Fruit fly (Drosophila melanogaster) whole organism, embryonic: Measurements from ENCODE around the gene CG15390.
A peak's percentile ranks its signal among the peaks of the same experiment; 100 is the strongest.

Experiments
- B-H1 ChIP-seq: fragments of 200-800 bp; sonication (Bioruptor generic); IDR thresholded peaks from 3 replicates; pipeline ENCODE4 v1.3.6; 2022; ENCODE audit warnings: missing biosample characterization, missing genetic modification characterization
- CG10209 ChIP-seq: fragments of 200-800 bp; sonication (Bioruptor generic); optimal IDR thresholded peaks from 3 replicates; lab custom pipeline; 2017; ENCODE audit warnings: missing biosample characterization, mild to moderate bottlenecking, missing genetic modification characterization, missing genetic modification reagents
- CG11085 ChIP-seq: fragments of 200-800 bp; sonication (Bioruptor generic); IDR thresholded peaks from 2 replicates; pipeline ENCODE4 v1.3.6; 2022; ENCODE audit warnings: missing biosample characterization, missing genetic modification characterization
- CG12299 ChIP-seq: fragments of 200-800 bp; sonication (Bioruptor generic); optimal IDR thresholded peaks from 2 replicates; lab custom pipeline; 2018; ENCODE audit warnings: missing biosample characterization, mild to moderate bottlenecking, missing genetic modification characterization
- CG12391 ChIP-seq: fragments of 200-800 bp; sonication (Bioruptor generic); optimal IDR thresholded peaks from 3 replicates; lab custom pipeline; 2018; ENCODE audit warnings: missing biosample characterization, mild to moderate bottlenecking, missing genetic modification characterization, moderate library complexity
- CG13123 ChIP-seq: fragments of 200-800 bp; sonication (Bioruptor generic); optimal IDR thresholded peaks from 2 replicates; lab custom pipeline; 2016; ENCODE audit warnings: missing biosample characterization, missing genetic modification characterization
- CG13624 ChIP-seq: fragments of 200-800 bp; sonication (Bioruptor generic); optimal IDR thresholded peaks from 2 replicates; lab custom pipeline; 2016; ENCODE audit warnings: missing biosample characterization, missing genetic modification characterization
- CG1647 ChIP-seq: fragments of 200-800 bp; sonication (Bioruptor generic); optimal IDR thresholded peaks from 3 replicates; lab custom pipeline; 2016; ENCODE audit warnings: missing biosample characterization, missing genetic modification characterization
- CG30431 ChIP-seq: fragments of 200-800 bp; sonication (Bioruptor generic); optimal IDR thresholded peaks from 2 replicates; lab custom pipeline; 2017; ENCODE audit warnings: missing biosample characterization, missing genetic modification characterization
- CG31224 ChIP-seq: fragments of 200-800 bp; sonication (Bioruptor generic); IDR thresholded peaks from 2 replicates; pipeline ENCODE4 v1.3.6; 2022; ENCODE audit warnings: missing biosample characterization, missing genetic modification characterization
- CG3838 ChIP-seq: fragments of 200-800 bp; sonication (Bioruptor generic); optimal IDR thresholded peaks from 3 replicates; lab custom pipeline; 2016; ENCODE audit warnings: missing biosample characterization, missing genetic modification characterization
- CG4328 ChIP-seq: fragments of 200-800 bp; sonication (Bioruptor generic); optimal IDR thresholded peaks from 3 replicates; lab custom pipeline; 2017; ENCODE audit warnings: missing biosample characterization, missing genetic modification reagents, missing genetic modification characterization
- CG4360 ChIP-seq: fragments of 200-800 bp; sonication (Bioruptor generic); IDR thresholded peaks from 2 replicates; pipeline ENCODE4 v1.3.6; 2022; ENCODE audit warnings: missing biosample characterization, missing genetic modification characterization
- CG5180 ChIP-seq: fragments of 200-800 bp; sonication (Bioruptor generic); optimal IDR thresholded peaks from 3 replicates; lab custom pipeline; 2017; ENCODE audit warnings: missing biosample characterization, missing genetic modification characterization, mild to moderate bottlenecking, moderate library complexity, missing genetic modification reagents
- CG5953 ChIP-seq: fragments of 200-800 bp; sonication (Bioruptor generic); IDR thresholded peaks from 2 replicates; pipeline ENCODE4 v1.3.6; 2022; ENCODE audit warnings: missing biosample characterization, missing genetic modification characterization
- CG7357 ChIP-seq: fragments of 200-800 bp; sonication (Bioruptor generic); IDR thresholded peaks from 3 replicates; pipeline ENCODE4 v1.3.6; 2022; ENCODE audit warnings: missing biosample characterization, missing genetic modification characterization
- CG7745 ChIP-seq: fragments of 200-800 bp; sonication (Bioruptor generic); optimal IDR thresholded peaks from 2 replicates; lab custom pipeline; 2018; ENCODE audit warnings: missing biosample characterization, mild to moderate bottlenecking, missing genetic modification characterization, moderate library complexity
- CG7928 ChIP-seq: fragments of 200-800 bp; sonication (Bioruptor generic); optimal IDR thresholded peaks from 2 replicates; lab custom pipeline; 2017; ENCODE audit warnings: missing biosample characterization, mild to moderate bottlenecking, missing genetic modification characterization
- CG9215 ChIP-seq: fragments of 200-800 bp; sonication (Bioruptor generic); IDR thresholded peaks from 2 replicates; pipeline ENCODE4 v1.3.6; 2022; ENCODE audit warnings: missing biosample characterization, missing genetic modification characterization
- CG9437 ChIP-seq: fragments of 200-800 bp; sonication (Bioruptor generic); optimal IDR thresholded peaks from 2 replicates; lab custom pipeline; 2018; ENCODE audit warnings: missing biosample characterization, mild to moderate bottlenecking, missing genetic modification characterization
- D ChIP-seq, 2 experiments: fragments of 200-800 bp in 1 of 2; fragments of >200 bp in 1 of 2; sonication (Bioruptor generic) in 1 of 2; optimal IDR thresholded peaks; 2 replicates in 1 of 2; 3 replicates in 1 of 2; lab custom pipeline; 2017; ENCODE audit warnings: mild to moderate bottlenecking in 1 of 2, missing biosample characterization in 1 of 2, missing genetic modification characterization in 1 of 2, missing genetic modification reagents in 1 of 2
- Dip3 ChIP-seq: fragments of 200-800 bp; sonication (Bioruptor generic); optimal IDR thresholded peaks from 3 replicates; lab custom pipeline; 2016; ENCODE audit warnings: missing biosample characterization, missing genetic modification characterization
- E2f1 ChIP-seq: fragments of 200-800 bp; sonication (Bioruptor generic); IDR thresholded peaks from 2 replicates; pipeline ENCODE4 v1.3.6; 2022; ENCODE audit warnings: missing biosample characterization, missing genetic modification characterization
- Eip74EF ChIP-seq, 2 experiments: fragments of 200-800 bp in 1 of 2; fragments of >200 bp in 1 of 2; sonication (Bioruptor generic) in 1 of 2; optimal IDR thresholded peaks; 2 replicates each; lab custom pipeline; 2017 to 2019; ENCODE audit warnings: missing biosample characterization in 2 of 2, missing genetic modification characterization in 2 of 2, mild to moderate bottlenecking in 1 of 2, moderate library complexity in 1 of 2
- Hmx ChIP-seq: fragments of 200-800 bp; sonication (Bioruptor generic); optimal IDR thresholded peaks from 2 replicates; lab custom pipeline; 2016; ENCODE audit warnings: missing biosample characterization, missing genetic modification characterization
- Hr39 ChIP-seq: fragments of >200 bp; optimal IDR thresholded peaks from 2 replicates; lab custom pipeline; 2017
- Lhr ChIP-seq: fragments of 200-800 bp; sonication (Bioruptor generic); optimal IDR thresholded peaks from 3 replicates; lab custom pipeline; 2017; ENCODE audit warnings: mild to moderate bottlenecking, missing biosample characterization, missing genetic modification reagents, missing genetic modification characterization
- Mrtf ChIP-seq: fragments of 200-800 bp; sonication (Bioruptor generic); IDR thresholded peaks from 3 replicates; pipeline ENCODE4 v1.3.6; 2022; ENCODE audit warnings: missing biosample characterization, missing genetic modification characterization
- Poxn ChIP-seq: fragments of 200-800 bp; sonication (Bioruptor generic); IDR thresholded peaks from 2 replicates; pipeline ENCODE4 v1.3.6; 2022; ENCODE audit warnings: missing biosample characterization, missing genetic modification characterization
- Stat92E ChIP-seq, 3 experiments: fragments of >200 bp in 2 of 3; fragments of 200-800 bp in 1 of 3; sonication (Bioruptor generic) in 1 of 3; optimal IDR thresholded peaks; 2 replicates each; lab custom pipeline; 2017 to 2019; ENCODE audit warnings: missing biosample characterization in 3 of 3, missing genetic modification characterization in 3 of 3, mild to moderate bottlenecking in 1 of 3, moderate library complexity in 1 of 3
- cg ChIP-seq: fragments of 200-800 bp; sonication (Bioruptor generic); optimal IDR thresholded peaks from 3 replicates; lab custom pipeline; 2019; ENCODE audit warnings: missing biosample characterization, mild to moderate bottlenecking, missing genetic modification characterization, moderate library complexity
- chm ChIP-seq: fragments of 200-800 bp; sonication (Bioruptor generic); IDR thresholded peaks from 2 replicates; pipeline ENCODE4 v1.3.6; 2022; ENCODE audit warnings: missing biosample characterization, missing genetic modification characterization
- corto ChIP-seq: fragments of 200-800 bp; sonication (Bioruptor generic); optimal IDR thresholded peaks from 2 replicates; lab custom pipeline; 2016; ENCODE audit warnings: missing biosample characterization, mild to moderate bottlenecking, missing genetic modification characterization, moderate library complexity
- dpn ChIP-seq, 2 experiments: fragments of 200-800 bp; sonication (Bioruptor generic); optimal IDR thresholded peaks; 3 replicates each; lab custom pipeline; 2016; ENCODE audit warnings: missing biosample characterization in 2 of 2, missing genetic modification characterization in 2 of 2
- dysf ChIP-seq: fragments of 200-800 bp; sonication (Bioruptor generic); IDR thresholded peaks from 3 replicates; pipeline ENCODE4 v1.3.6; 2022; ENCODE audit warnings: missing biosample characterization, missing genetic modification characterization
- eve ChIP-seq, 2 experiments: fragments of >200 bp; optimal IDR thresholded peaks; 2 replicates each; lab custom pipeline; 2017; ENCODE audit warnings: missing biosample characterization in 2 of 2, missing genetic modification characterization in 2 of 2
- exex ChIP-seq: fragments of 200-800 bp; sonication (Bioruptor generic); optimal IDR thresholded peaks from 4 replicates; lab custom pipeline; 2018; ENCODE audit warnings: missing biosample characterization, mild to moderate bottlenecking, missing genetic modification characterization, moderate library complexity
- fru ChIP-seq: fragments of >200 bp; optimal IDR thresholded peaks from 2 replicates; lab custom pipeline; 2017
- grau ChIP-seq: fragments of 200-800 bp; optimal IDR thresholded peaks from 3 replicates; lab custom pipeline; 2019; ENCODE audit warnings: missing biosample characterization, mild to moderate bottlenecking, missing genetic modification characterization, moderate library complexity
- gro ChIP-seq: fragments of 200-800 bp; sonication (Bioruptor generic); optimal IDR thresholded peaks from 2 replicates; lab custom pipeline; 2016; ENCODE audit warnings: missing biosample characterization, missing genetic modification characterization
- gsb ChIP-seq: fragments of 200-800 bp; sonication (Bioruptor generic); IDR thresholded peaks from 2 replicates; pipeline ENCODE4 v1.3.6; 2022; ENCODE audit warnings: missing biosample characterization, missing genetic modification characterization
- jigr1 ChIP-seq: fragments of 200-800 bp; sonication (Bioruptor generic); IDR thresholded peaks from 3 replicates; pipeline ENCODE4 v1.3.6; 2022; ENCODE audit warnings: missing biosample characterization, missing genetic modification characterization
- mld ChIP-seq: fragments of 200-800 bp; sonication (Bioruptor generic); IDR thresholded peaks from 3 replicates; pipeline ENCODE4 v1.3.6; 2022; ENCODE audit warnings: missing biosample characterization, missing genetic modification characterization; ENCODE audit not compliant: partially characterized antibody
- nmo ChIP-seq: fragments of 200-800 bp; sonication (Bioruptor generic); optimal IDR thresholded peaks from 2 replicates; lab custom pipeline; 2018; ENCODE audit warnings: missing biosample characterization, mild to moderate bottlenecking, missing genetic modification characterization, moderate library complexity
- pfk ChIP-seq: fragments of 200-800 bp; sonication (Bioruptor generic); optimal IDR thresholded peaks from 2 replicates; lab custom pipeline; 2018; ENCODE audit warnings: missing biosample characterization, mild to moderate bottlenecking, missing genetic modification characterization, moderate library complexity
- prd ChIP-seq, 3 experiments: fragments of >200 bp in 2 of 3; fragments of 200-800 bp in 1 of 3; sonication (Bioruptor generic) in 1 of 3; optimal IDR thresholded peaks in 2 of 3; IDR thresholded peaks in 1 of 3; 2 replicates in 2 of 3; 3 replicates in 1 of 3; pipeline versions ENCODE4 v1.3.6 to Lab custom; 2017 to 2022; ENCODE audit warnings: missing biosample characterization in 1 of 3, missing genetic modification characterization in 1 of 3
- salm ChIP-seq: fragments of 200-800 bp; sonication (Bioruptor generic); optimal IDR thresholded peaks from 2 replicates; lab custom pipeline; 2018; ENCODE audit warnings: missing biosample characterization, mild to moderate bottlenecking, missing genetic modification characterization
- so ChIP-seq: fragments of 200-800 bp; sonication (Bioruptor generic); IDR thresholded peaks from 3 replicates; pipeline ENCODE4 v1.3.6; 2022; ENCODE audit warnings: missing biosample characterization, missing genetic modification characterization
- sqz ChIP-seq: fragments of 200-800 bp; sonication (Bioruptor generic); optimal IDR thresholded peaks from 3 replicates; lab custom pipeline; 2018; ENCODE audit warnings: missing biosample characterization, mild to moderate bottlenecking, missing genetic modification characterization
- toy ChIP-seq: fragments of 200-800 bp; sonication (Bioruptor generic); IDR thresholded peaks from 2 replicates; pipeline ENCODE4 v1.3.6; 2022; ENCODE audit warnings: missing biosample characterization, missing genetic modification characterization

CG15390 gene

DNA sequence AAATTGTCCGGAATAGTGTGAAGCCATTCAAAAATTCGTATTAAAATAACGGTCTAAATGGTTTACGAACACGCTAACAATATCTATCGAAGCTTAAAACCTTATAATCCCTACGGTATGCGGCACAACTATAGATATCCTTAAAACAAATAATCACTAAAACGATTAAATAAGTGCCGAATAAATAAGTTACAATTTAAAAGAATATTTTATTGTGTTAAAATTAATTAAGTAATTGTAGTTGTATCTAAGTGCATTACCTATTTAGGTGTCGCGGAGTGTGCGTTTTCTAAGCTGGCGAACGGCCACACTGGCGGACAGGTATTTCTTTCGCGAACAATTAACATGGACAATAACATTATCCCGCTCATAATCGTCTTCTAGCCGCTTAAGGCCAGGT is 6.3 kb downstream of the CG15390 start, which contains the start of gene Eogt (continued):
- no peak for TF ChIP-seq D (optimal IDR thresholded peaks at IDR 0.05; lab: Kevin White, UChicago)
- TF ChIP-seq D (GFP tag; optimal IDR thresholded peaks at IDR 0.05; lab: Kevin White, UChicago): peak; percentile 85
- peak; percentile 5 for TF ChIP-seq Hmx
- peak; percentile 90 for TF ChIP-seq CG7357 (GFP tag; lab: Robert Waterston, UW)
- TF ChIP-seq dpn (GFP tag; optimal IDR thresholded peaks at IDR 0.05; lab: Kevin White, UChicago): peak; percentile 76 to 91
- peak; percentile 74 for TF ChIP-seq CG3838
- TF ChIP-seq Poxn (GFP tag; lab: Robert Waterston, UW): peak; percentile 89
- TF ChIP-seq fru (lab: Kevin White, UChicago): no peak
- TF ChIP-seq salm (tag; lab: Kevin White, UChicago): peak; percentile 90
- peak; percentile 94 for TF ChIP-seq so
- peak; percentile 65 for TF ChIP-seq CG1647 (GFP tag; lab: Kevin White, UChicago)
- TF ChIP-seq nmo: peak; percentile 97
- peak; percentile 45 for TF ChIP-seq exex (tag; lab: Kevin White, UChicago)
- peak; percentile 88 for TF ChIP-seq toy (GFP tag; lab: Robert Waterston, UW)
- TF ChIP-seq E2f1: peak; percentile 98
- TF ChIP-seq CG31224 (GFP tag; lab: Robert Waterston, UW): peak; percentile 90
- TF ChIP-seq CG7745: no peak
- TF ChIP-seq chm (GFP tag; lab: Robert Waterston, UW): peak; percentile 98
- peak; percentile 94 for TF ChIP-seq grau (tag; lab: Kevin White, UChicago)
- peak in 1 of 3 experiments; percentile 79 for TF ChIP-seq Stat92E (GFP tag; optimal IDR thresholded peaks at IDR 0.05; lab: Kevin White, UChicago)
- TF ChIP-seq Mrtf (GFP tag; lab: Robert Waterston, UW): peak; percentile 91
- peak; percentile 93 for TF ChIP-seq CG30431
- TF ChIP-seq cg (GFP tag; lab: Kevin White, UChicago): no peak
- peak; percentile 60 for TF ChIP-seq CG4328 (GFP tag; lab: Kevin White, UChicago)
- TF ChIP-seq CG4360 (GFP tag; lab: Robert Waterston, UW): peak; percentile 75
- TF ChIP-seq jigr1 (GFP tag; lab: Robert Waterston, UW): peak; percentile 95
- TF ChIP-seq CG5953 (GFP tag; lab: Robert Waterston, UW): peak; percentile 94
- TF ChIP-seq dysf (GFP tag; lab: Robert Waterston, UW): peak; percentile 98
- peak; percentile 63 for TF ChIP-seq CG13624 (GFP tag; lab: Kevin White, UChicago)
- TF ChIP-seq CG11085 (GFP tag; lab: Robert Waterston, UW): peak; percentile 92
- TF ChIP-seq sqz (GFP tag; lab: Kevin White, UChicago): no peak
- TF ChIP-seq CG7928 (GFP tag; lab: Kevin White, UChicago): peak; percentile 59
- TF ChIP-seq Hr39 (lab: Kevin White, UChicago): no peak
- TF ChIP-seq B-H1 (GFP tag; lab: Robert Waterston, UW): peak; percentile 96
- TF ChIP-seq CG5180 (GFP tag; lab: Kevin White, UChicago): peak; percentile 61
- peak; percentile 92 for TF ChIP-seq gsb (GFP tag; lab: Robert Waterston, UW)
- peak; percentile 91 for TF ChIP-seq Lhr (GFP tag; lab: Kevin White, UChicago)
- peak; percentile 88 for TF ChIP-seq CG13123
- peak; percentile 33 for TF ChIP-seq corto (GFP tag; lab: Kevin White, UChicago)
- TF ChIP-seq Eip74EF (GFP tag; optimal IDR thresholded peaks at IDR 0.05; lab: Kevin White, UChicago): peak in 1 of 2 experiments; percentile 72
- no peak for TF ChIP-seq mld (GFP tag; lab: Robert Waterston, UW)
- no peak for TF ChIP-seq pfk (GFP tag; lab: Kevin White, UChicago)
- TF ChIP-seq CG10209 (GFP tag; lab: Kevin White, UChicago): peak; percentile 94
- TF ChIP-seq CG12391: peak; percentile 96
- TF ChIP-seq CG9215 (GFP tag; lab: Robert Waterston, UW): peak; percentile 91
- peak; percentile 88 for TF ChIP-seq CG12299
- no peak for TF ChIP-seq eve (GFP tag; optimal IDR thresholded peaks at IDR 0.05; lab: Kevin White, UChicago)
- TF ChIP-seq CG9437 (GFP tag; lab: Kevin White, UChicago): peak; percentile 84
- TF ChIP-seq gro (GFP tag; lab: Kevin White, UChicago): peak; percentile 27
- peak; percentile 70 for TF ChIP-seq Dip3 (GFP tag; lab: Kevin White, UChicago)
- no peak for TF ChIP-seq prd (optimal IDR thresholded peaks at IDR 0.05; lab: Kevin White, UChicago)
- peak; percentile 99 for TF ChIP-seq prd (GFP tag; IDR thresholded peaks at IDR 0.05; lab: Robert Waterston, UW)
